Worm (Caenorhabditis elegans): ENCODE measurements around the gene F35H8.12.

DNA sequence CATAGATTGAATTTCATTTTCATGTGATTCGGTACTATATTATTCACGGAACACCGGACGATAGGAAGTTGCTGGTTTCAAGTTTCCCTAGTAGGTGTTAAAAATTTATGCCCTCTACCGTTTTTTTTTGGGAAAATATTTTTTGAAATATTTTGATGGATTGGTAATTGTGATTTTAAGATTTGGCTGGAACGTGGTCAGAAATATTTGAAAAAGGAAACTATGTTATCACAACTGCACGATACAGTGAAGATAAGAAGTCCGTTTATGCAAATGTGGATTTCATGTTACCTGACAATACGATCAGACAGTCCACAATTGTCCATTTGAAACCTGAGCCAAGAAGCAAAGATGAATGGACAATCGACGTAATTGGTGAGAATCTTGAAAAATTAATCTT is 28.6 kb upstream of the F35H8.12 start, which contains the start of gene AH6.17:
- TF ChIP-seq ZK546.5 (tag; optimal IDR thresholded peaks at IDR 0.05) = no peak
- TF ChIP-seq jun-1 (tag; optimal IDR thresholded peaks at IDR 0.05) = no peak
- no peak for TF ChIP-seq unc-39 (tag; optimal IDR thresholded peaks at IDR 0.05)
- TF ChIP-seq snpc-4 (tag; optimal IDR thresholded peaks at IDR 0.05) = no peak
